Fruit fly (Drosophila melanogaster): ENCODE measurements around the gene CG15336.

Gene CG15336

DNA sequence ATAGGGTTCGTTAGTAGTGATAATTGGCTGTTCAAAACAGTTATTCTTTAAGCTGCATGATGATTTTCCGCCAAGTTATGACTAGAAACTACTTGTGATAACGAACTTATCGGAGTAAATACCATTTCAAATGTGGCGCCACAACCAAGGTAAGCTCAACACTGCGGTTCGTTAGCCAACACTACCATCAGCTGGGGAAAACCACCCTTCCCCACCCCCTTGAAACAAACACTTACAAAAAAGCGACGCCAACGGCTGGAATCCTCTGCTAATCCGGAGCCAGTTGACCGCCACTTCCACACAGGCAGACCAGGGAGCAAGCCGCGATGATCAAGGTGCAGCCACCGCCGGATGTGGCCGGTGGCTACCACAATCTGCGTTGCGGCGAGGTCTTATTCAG, 5.0 kb downstream of the CG15336 start, which contains the start of gene CG18262:
TSS of gene CG18262 (plus strand) at position 231 of the 400 bp plus-strand sequence.
- no peak for TF ChIP-seq noc (tag; optimal IDR thresholded peaks at IDR 0.05)

DNA sequence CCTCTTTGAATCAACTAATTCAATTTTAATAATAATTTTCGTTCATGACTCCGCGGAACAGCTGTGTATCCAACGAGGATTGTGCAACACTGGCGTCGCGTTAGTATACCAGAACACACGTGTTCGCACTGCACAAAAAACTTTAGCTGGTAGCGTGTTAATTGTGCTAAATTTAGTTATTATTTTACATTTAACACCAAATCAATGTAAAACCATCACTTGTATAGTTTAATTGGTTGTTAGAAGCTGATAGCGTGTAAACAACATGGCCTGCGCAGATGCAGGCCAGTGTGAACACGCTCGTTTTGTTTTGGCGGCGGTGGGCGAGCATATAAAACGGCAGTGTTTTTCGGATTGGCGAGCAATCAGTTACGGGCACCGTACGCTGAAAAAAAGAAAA, 9.5 kb downstream of the CG15336 start, which contains the start of the genes Traf6 and GIIIspla2:
TSS of gene Traf6 (minus strand) at position 93 of the 400 bp plus-strand sequence.
TSS of gene GIIIspla2 (plus strand) at position 335 of the 400 bp plus-strand sequence.
- peak; percentile 78 for TF ChIP-seq noc (tag; optimal IDR thresholded peaks at IDR 0.05)

DNA sequence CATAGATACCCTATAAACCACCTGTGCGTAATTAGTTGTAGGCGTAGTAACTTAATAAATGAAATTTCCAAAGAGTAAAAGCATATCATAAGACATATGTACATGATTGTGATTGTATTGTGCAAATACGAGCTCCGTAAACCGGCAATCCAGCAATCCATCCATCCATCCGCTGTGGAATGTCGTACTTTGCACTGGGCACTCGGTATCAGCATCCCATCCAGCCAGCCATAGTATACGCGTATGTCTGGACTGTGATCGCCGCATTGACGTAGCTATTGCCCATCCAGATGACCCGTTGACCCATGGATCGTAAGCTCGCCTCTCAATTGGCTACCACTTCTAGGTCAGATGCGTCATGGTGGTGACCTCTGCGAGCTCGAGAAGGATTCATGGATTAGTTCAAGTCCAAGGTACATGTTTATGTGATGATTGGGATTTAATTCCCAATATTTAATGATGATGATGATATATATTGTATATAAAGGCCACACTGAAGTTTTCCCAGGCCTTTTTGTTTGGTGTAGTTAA, 11.3 kb downstream of the CG15336 start:
- TF ChIP-seq noc (tag; optimal IDR thresholded peaks at IDR 0.05) = no peak

DNA sequence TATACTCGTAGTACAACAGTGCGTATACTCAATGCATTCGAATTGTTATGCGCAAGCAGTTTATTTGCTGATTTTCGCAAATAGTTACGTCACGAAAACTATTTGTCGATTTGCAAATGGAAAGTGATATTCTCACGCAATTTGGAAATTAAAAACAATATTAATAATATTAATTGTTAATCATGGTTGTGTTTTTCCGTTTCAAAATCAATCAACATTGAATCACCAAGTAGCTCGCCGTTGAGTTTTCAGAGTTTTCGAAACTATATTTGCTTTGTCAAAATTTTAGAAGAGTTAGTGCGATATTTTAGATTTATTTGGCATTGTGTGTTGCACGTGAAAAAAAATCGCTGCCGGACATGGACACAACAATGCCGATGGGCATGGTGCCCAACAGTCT, 12.0 kb downstream of the CG15336 start, which contains the start of gene CG15337:
TSS of gene CG15337 (plus strand) at position 301 of the 400 bp plus-strand sequence.
- no peak for TF ChIP-seq noc (tag; optimal IDR thresholded peaks at IDR 0.05)

DNA sequence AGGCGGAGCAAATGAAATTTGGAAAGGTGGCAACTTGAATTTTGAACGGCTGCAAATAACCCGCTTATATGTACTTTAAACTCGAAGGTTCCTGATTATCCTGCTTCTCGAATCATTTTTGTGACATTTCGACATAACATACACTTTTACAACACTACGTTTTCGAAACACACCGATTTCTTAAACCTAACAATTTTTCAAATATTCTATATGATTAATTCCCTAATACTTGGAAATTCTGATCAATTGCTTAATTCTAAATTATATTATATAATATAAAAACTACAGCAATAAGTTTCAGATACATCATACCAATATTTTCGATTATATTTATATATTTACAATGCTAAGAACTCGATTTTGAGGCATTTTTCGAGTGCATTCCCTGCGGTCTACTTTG, 14.9 kb downstream of the CG15336 start, which contains the start of gene CG10761:
TSS of gene CG10761 (minus strand) at position 101 of the 400 bp plus-strand sequence.
- TF ChIP-seq noc (tag; optimal IDR thresholded peaks at IDR 0.05) = no peak

DNA sequence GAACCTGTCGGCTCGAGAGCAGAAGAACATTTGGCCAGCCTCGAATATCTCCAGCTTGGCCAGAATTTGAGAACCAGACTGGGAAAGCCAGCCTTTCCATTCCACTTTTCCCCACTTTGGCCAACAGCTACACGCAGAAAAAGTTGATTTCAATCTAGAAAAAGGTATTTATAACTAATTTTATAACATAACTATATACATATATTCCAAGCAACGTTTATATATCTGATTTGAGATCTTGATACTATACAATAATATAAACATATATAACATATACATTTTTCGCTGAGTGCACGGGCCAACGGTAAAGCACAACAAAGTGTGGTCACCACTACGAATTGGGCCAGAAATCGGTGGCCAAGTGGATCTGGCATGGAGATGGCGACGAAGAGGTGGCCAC, 15.7 kb downstream of the CG15336 start:
- TF ChIP-seq noc (tag; optimal IDR thresholded peaks at IDR 0.05) = no peak

DNA sequence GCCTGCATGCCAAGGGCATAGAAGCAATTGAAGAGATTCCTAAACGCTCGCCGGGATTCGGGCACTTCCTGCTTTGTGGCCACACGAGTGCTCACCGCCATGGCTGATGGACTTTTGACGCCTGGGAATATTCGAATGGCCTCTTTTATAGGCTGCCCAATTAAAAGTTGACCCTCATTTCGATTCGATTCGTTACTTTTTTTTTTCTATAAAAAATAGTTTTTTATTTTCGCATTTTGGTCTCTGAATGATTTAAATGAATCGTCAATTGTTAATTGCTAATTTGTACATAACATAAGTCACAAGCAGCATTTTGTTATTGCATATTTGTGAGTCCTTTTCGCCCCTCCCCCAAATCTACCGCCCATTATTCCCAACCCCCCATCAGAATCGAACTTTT, 17.9 kb downstream of the CG15336 start, which contains the start of gene Or7a:
TSS of gene Or7a (minus strand) at position 101 of the 400 bp plus-strand sequence.
- TF ChIP-seq noc (tag; optimal IDR thresholded peaks at IDR 0.05) = no peak

DNA sequence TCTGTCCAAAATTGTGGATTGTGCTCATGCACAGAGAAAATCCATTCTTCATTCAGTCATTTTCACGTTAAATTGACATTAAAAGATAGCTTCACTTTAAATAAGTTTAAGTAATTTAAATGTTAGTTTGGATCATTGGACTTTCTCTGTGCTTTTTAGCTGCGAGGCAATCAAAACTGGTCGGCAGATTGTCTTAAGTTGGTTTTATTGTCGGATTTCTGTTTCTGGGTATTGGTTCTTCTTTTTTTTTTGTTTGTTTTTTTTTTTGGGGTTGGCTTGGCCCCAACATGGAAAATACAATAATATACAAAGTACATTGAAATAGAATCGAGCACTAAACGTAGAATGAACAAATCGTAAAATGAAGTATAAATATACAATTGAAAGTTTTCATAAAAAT, 22.4 kb downstream of the CG15336 start, which contains the start of gene CG2278:
TSS of gene CG2278 (minus strand) at position 101 of the 400 bp plus-strand sequence.
- TF ChIP-seq noc (tag; optimal IDR thresholded peaks at IDR 0.05) = no peak

DNA sequence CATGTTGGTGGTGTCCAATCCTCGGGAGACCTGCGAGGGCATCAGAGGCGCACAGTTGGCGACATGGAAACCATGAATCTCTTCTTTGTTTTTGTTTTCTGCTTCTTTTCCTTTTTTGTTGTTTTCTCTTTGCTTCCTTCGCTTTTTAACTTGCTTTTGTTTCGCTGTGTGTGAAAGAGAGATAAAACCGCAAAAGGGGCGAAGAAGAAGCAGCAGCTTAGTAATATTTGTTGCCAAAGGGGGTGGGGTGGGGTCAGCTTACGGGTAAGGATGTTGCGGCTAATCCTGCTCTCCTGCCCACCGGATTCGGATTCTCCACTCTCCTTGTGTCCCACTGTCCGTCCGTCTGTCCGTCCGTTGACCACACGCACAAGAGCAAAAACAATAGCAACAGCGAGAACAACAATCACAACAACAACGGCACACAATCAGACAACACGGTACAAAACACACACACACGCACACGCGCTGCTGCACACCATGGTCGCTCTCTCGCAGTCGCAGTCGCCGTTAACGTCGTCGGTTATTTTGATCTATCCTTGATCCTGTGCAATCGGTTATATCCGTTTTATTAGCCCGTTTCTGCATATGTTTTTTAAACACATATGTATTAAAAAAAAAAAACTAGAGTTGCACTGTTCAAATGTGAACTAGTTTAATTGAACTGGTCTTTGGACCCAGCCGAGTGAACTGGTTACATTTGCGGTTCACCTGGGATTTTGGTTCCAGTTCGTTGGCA, 28.7 kb downstream of the CG15336 start:
- TF ChIP-seq noc (tag; optimal IDR thresholded peaks at IDR 0.05) = no peak

DNA sequence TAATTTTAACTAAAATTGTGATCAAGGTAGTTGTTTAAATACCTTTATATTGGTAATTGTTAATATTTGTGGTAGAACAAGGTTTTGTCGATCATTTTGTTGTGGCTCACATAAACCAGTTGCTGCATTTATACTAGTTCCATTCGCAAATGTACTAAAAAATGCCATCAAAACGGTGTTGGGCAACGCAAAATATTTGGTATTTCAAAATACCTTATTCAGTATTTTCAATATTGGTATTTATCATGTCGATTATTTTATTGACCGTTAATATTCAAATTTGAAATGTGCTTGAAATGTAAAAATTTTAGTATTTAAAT, 29.2 kb downstream of the CG15336 start, which contains the start of gene slpr:
TSS of gene slpr (minus strand) at position 156 of the 320 bp plus-strand sequence.
- no peak for TF ChIP-seq noc (tag; optimal IDR thresholded peaks at IDR 0.05)

DNA sequence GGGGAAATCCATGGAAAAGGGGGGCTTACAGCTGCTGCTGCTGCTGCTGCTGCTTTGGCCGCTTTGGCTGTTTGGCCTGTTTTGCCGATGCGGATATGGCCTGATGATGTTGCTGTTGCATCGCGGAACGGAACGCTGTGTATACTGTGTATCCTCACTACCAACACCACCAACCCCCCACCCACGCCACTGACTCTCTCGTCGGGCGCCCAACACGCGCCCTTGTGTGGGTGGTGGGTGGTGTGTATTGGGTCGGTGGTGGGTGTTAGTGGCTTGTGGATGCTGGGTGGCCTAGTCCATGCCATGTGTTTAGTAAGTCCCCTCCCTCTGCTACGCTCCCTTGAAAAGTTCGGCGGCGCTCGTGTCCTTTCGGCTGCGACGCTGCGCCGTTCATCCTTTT, 30.0 kb downstream of the CG15336 start:
- no peak for TF ChIP-seq noc (tag; optimal IDR thresholded peaks at IDR 0.05)

DNA sequence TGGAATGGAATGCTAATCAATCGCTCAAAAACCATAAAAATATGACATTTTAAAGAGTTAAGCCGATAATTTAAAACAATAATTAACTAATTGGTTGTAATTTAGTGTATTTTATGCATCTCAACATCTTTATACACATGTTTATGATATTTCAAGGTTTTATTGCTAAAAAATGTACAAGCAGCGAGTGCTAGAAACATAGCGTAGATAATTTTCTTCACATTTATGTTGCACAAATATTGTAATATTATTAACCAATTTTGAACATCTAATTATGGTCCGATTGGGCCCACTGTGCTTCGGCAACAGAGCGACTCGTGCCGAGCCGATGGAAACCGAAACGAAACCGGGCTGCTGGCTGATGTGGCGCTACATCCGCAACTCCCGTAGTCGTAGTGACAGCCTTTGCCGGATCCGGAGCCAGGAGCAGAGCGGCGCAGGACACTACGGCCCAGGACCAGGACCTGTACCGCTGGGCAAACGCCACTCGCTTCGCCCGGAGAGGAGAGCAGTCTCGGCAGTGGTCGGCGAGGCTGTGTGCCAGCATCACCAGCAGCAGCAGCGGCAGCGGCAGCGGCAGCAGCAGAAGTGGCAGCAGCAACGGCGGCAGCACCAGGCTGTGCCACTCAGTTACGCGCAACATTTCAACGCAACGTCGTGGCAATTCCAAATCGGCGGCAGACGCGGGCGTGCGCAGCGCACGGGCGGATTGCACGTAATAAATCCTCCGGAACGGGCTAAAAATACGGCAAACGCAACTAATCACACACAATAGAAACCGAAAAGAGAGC, 30.6 kb downstream of the CG15336 start, which contains the start of gene sdt:
TSS of gene sdt (plus strand) at position 385 of the 791 bp plus-strand sequence.
- no peak for TF ChIP-seq noc (tag; optimal IDR thresholded peaks at IDR 0.05)

DNA sequence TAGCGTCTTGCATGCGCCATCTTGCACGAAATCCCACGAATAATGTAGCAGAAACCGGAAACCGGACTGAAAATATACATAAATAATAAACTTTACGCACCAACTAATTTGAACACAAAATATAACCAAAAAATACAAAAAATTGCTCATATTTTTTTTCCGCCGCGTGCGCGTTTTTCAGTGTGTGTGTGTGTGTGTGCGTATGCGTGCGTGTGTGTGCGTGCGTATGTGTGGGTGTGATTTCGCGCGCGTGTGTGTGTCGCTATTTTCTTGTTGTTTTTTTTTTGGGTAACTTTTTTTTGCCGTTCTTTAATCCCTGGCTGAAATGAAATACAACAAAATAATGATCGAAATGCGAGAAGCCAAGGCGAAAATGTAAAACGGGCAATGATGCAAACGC, 31.2 kb downstream of the CG15336 start:
- TF ChIP-seq noc (tag; optimal IDR thresholded peaks at IDR 0.05) = no peak

DNA sequence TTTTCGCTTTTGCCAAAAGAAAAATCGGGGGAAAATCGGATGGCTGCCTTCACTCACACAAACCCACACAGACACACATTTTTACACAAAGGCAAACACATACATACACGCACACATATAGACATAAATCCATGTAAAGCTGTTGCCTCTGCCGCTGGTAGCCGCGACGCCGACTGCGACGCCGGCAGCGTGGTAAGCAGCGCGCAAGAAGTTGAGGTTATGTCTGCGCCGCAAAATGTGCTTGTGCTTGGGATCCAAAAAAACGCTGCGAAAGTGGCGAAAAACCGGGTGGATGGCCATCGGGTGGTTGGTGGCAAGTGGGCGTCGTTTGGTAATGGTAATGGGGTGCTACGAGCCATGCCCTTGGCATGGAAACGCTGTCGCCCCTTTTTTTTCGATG, 32.1 kb downstream of the CG15336 start:
- no peak for TF ChIP-seq noc (tag; optimal IDR thresholded peaks at IDR 0.05)

DNA sequence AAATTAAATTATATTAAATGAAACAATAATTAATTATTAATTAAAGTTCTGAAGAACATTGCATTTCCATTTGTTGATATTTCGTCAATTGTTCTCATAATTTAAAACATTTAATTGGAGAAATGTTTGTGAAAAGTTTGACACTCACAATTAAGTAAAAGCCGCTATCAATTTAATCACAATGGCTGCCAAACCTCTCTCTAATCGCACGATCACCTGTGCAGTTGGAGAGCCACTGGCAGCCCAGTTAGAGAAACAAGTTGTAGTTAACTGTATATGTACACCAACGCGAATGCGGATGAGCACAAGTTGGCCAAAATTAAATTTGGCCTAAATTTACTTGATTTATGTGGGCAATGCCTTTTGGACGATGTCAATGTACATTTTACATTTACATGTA, 44.4 kb downstream of the CG15336 start:
- TF ChIP-seq noc (tag; optimal IDR thresholded peaks at IDR 0.05) = no peak

DNA sequence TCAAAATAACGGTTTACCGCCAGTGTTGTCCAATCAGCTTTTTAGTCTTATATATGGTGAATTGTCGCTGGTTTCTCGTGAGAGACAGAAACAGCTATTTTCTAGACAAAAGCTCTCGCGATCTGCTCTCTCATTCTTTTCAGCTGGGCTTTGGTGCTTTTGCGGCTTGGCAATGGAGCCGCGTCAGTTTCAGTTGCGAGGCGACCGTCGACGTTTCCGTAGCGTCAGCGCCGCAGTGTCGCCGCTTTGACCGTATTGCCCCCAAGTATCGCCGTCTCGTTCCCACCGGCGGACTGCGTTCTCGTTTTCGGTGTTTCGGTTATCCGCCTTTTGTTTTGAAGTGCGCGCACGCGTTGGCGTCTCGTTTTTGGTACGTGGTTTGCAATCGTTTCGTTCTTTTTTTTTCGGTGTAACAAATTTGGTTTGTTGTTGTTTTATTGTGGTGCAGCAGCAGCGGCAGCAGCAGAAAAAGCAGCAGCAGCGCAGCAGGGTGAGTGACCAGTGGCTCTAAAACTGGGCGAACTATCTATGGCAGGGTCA, 45.3 kb downstream of the CG15336 start:
- no peak for TF ChIP-seq noc (tag; optimal IDR thresholded peaks at IDR 0.05)
